Fruit fly (Drosophila melanogaster) whole organism, embryonic: ENCODE results near the gene CG4629.

Source experiments
- Antp ChIP-seq: fragments of 200-800 bp; sonication (Bioruptor generic); optimal IDR thresholded peaks from 3 replicates; lab custom pipeline; 2016; ENCODE audit warnings: missing biosample characterization, missing genetic modification characterization
- Bgb ChIP-seq: fragments of 200-800 bp; sonication (Bioruptor generic); IDR thresholded peaks from 2 replicates; pipeline ENCODE4 v1.3.6; 2022; ENCODE audit warnings: missing biosample characterization, missing genetic modification characterization; ENCODE audit not compliant: partially characterized antibody
- CG10654 ChIP-seq: fragments of 200-800 bp; sonication (Bioruptor generic); optimal IDR thresholded peaks from 2 replicates; lab custom pipeline; 2016; ENCODE audit warnings: missing biosample characterization, missing genetic modification characterization
- CG11247 ChIP-seq: fragments of 200-800 bp; sonication (Bioruptor generic); IDR thresholded peaks from 2 replicates; pipeline ENCODE4 v1.3.6; 2022; ENCODE audit warnings: missing biosample characterization, missing genetic modification characterization
- CG13624 ChIP-seq: fragments of 200-800 bp; sonication (Bioruptor generic); optimal IDR thresholded peaks from 2 replicates; lab custom pipeline; 2016; ENCODE audit warnings: missing biosample characterization, missing genetic modification characterization
- CG13775 ChIP-seq: fragments of 200-800 bp; sonication (Bioruptor generic); optimal IDR thresholded peaks from 3 replicates; lab custom pipeline; 2017; ENCODE audit warnings: missing biosample characterization, mild to moderate bottlenecking, missing genetic modification characterization
- CG14710 ChIP-seq: fragments of 200-800 bp; sonication (Bioruptor generic); optimal IDR thresholded peaks from 3 replicates; lab custom pipeline; 2019; ENCODE audit warnings: missing biosample characterization, mild to moderate bottlenecking, missing genetic modification characterization, moderate library complexity
- CG15479 ChIP-seq: fragments of 200-800 bp; sonication (Bioruptor generic); optimal IDR thresholded peaks from 3 replicates; lab custom pipeline; 2019; ENCODE audit warnings: missing biosample characterization, mild to moderate bottlenecking, missing genetic modification characterization, moderate library complexity
- CG15601 ChIP-seq: fragments of 200-800 bp; sonication (Bioruptor generic); optimal IDR thresholded peaks from 3 replicates; lab custom pipeline; 2019; ENCODE audit warnings: missing biosample characterization, mild to moderate bottlenecking, missing genetic modification characterization, moderate library complexity
- CG17328 ChIP-seq: fragments of 200-800 bp; sonication (Bioruptor generic); IDR thresholded peaks from 2 replicates; pipeline ENCODE4 v1.3.6; 2022; ENCODE audit warnings: missing biosample characterization, missing genetic modification characterization
- CG17359 ChIP-seq: fragments of 200-800 bp; sonication (Bioruptor generic); optimal IDR thresholded peaks from 3 replicates; lab custom pipeline; 2018; ENCODE audit warnings: missing biosample characterization, mild to moderate bottlenecking, missing genetic modification characterization, moderate library complexity
- CG17829 ChIP-seq: fragments of 200-800 bp; optimal IDR thresholded peaks from 2 replicates; lab custom pipeline; 2019; ENCODE audit warnings: missing biosample characterization, mild to moderate bottlenecking, missing genetic modification characterization, moderate library complexity
- CG2712 ChIP-seq: fragments of 200-800 bp; optimal IDR thresholded peaks from 3 replicates; lab custom pipeline; 2019; ENCODE audit warnings: missing biosample characterization, mild to moderate bottlenecking, missing genetic modification characterization, moderate library complexity
- CG3847 ChIP-seq: fragments of 200-800 bp; sonication (Bioruptor generic); IDR thresholded peaks from 2 replicates; pipeline ENCODE4 v1.3.6; 2022; ENCODE audit warnings: missing biosample characterization, missing genetic modification characterization
- CG4854 ChIP-seq: fragments of 200-800 bp; sonication (Bioruptor generic); optimal IDR thresholded peaks from 2 replicates; lab custom pipeline; 2016; ENCODE audit warnings: missing biosample characterization, missing genetic modification characterization, inconsistent platforms
- CG5245 ChIP-seq: fragments of 200-800 bp; sonication (Bioruptor generic); optimal IDR thresholded peaks from 3 replicates; lab custom pipeline; 2016; ENCODE audit warnings: missing biosample characterization, missing genetic modification characterization
- CG7357 ChIP-seq: fragments of 200-800 bp; sonication (Bioruptor generic); IDR thresholded peaks from 3 replicates; pipeline ENCODE4 v1.3.6; 2022; ENCODE audit warnings: missing biosample characterization, missing genetic modification characterization
- CG7372 ChIP-seq: fragments of 200-800 bp; sonication (Bioruptor generic); IDR thresholded peaks from 2 replicates; pipeline ENCODE4 v1.3.6; 2022; ENCODE audit warnings: missing biosample characterization, missing genetic modification characterization
- CG7556 ChIP-seq: fragments of 200-800 bp; sonication (Bioruptor generic); optimal IDR thresholded peaks from 2 replicates; lab custom pipeline; 2017; ENCODE audit warnings: missing biosample characterization, mild to moderate bottlenecking, missing genetic modification characterization
- CG7786 ChIP-seq: fragments of 200-800 bp; sonication (Bioruptor generic); optimal IDR thresholded peaks from 2 replicates; lab custom pipeline; 2016; ENCODE audit warnings: missing biosample characterization, missing genetic modification characterization
- CG8290 ChIP-seq, 3 experiments: fragments of 200-800 bp; sonication (Bioruptor generic); optimal IDR thresholded peaks; 2 replicates each; lab custom pipeline; 2016 to 2019; ENCODE audit warnings: missing biosample characterization in 3 of 3, missing genetic modification characterization in 3 of 3, mild to moderate bottlenecking in 2 of 3, moderate library complexity in 1 of 3
- CG8478 ChIP-seq: fragments of >200 bp; optimal IDR thresholded peaks from 2 replicates; lab custom pipeline; 2018
- CG9876 ChIP-seq: fragments of 200-800 bp; sonication (Bioruptor generic); optimal IDR thresholded peaks from 2 replicates; lab custom pipeline; 2016; ENCODE audit warnings: missing biosample characterization, missing genetic modification characterization
- CG9932 ChIP-seq: fragments of 200-800 bp; sonication (Bioruptor generic); IDR thresholded peaks from 2 replicates; pipeline ENCODE4 v1.3.6; 2022; ENCODE audit warnings: missing biosample characterization, missing genetic modification characterization
- Chrac-16 ChIP-seq: fragments of 200-800 bp; sonication (Bioruptor generic); optimal IDR thresholded peaks from 3 replicates; lab custom pipeline; 2016; ENCODE audit warnings: missing biosample characterization, missing genetic modification characterization
- Dfd ChIP-seq, 2 experiments: fragments of >200 bp; optimal IDR thresholded peaks; 2 replicates each; lab custom pipeline; 2017; ENCODE audit warnings: missing biosample characterization in 2 of 2, missing genetic modification characterization in 2 of 2
- Doc3 ChIP-seq: fragments of 200-800 bp; sonication (Bioruptor generic); IDR thresholded peaks from 3 replicates; pipeline ENCODE4 v1.3.6; 2022; ENCODE audit warnings: missing biosample characterization, missing genetic modification characterization; ENCODE audit not compliant: partially characterized antibody
- Dp ChIP-seq: fragments of 200-800 bp; sonication (Bioruptor generic); optimal IDR thresholded peaks from 2 replicates; lab custom pipeline; 2018; ENCODE audit warnings: missing biosample characterization, mild to moderate bottlenecking, missing genetic modification characterization, moderate library complexity
- Gug ChIP-seq: fragments of 200-800 bp; sonication (Bioruptor generic); IDR thresholded peaks from 4 replicates; pipeline ENCODE4 v1.3.6; 2022; ENCODE audit warnings: missing biosample characterization, missing genetic modification characterization
- H2.0 ChIP-seq: fragments of 200-800 bp; sonication (Bioruptor generic); IDR thresholded peaks from 2 replicates; pipeline ENCODE4 v1.3.6; 2022; ENCODE audit warnings: missing biosample characterization, missing genetic modification characterization
- HmgD ChIP-seq: fragments of 200-800 bp; sonication (Bioruptor generic); optimal IDR thresholded peaks from 3 replicates; lab custom pipeline; 2016; ENCODE audit warnings: missing biosample characterization, missing genetic modification characterization
- Mad ChIP-seq: fragments of 200-800 bp; sonication (Bioruptor generic); optimal IDR thresholded peaks from 2 replicates; lab custom pipeline; 2016; ENCODE audit warnings: missing biosample characterization, missing genetic modification characterization
- Med ChIP-seq: fragments of 200-800 bp; sonication (Bioruptor generic); peaks from one replicate; lab custom pipeline; 2016; ENCODE audit warnings: missing biosample characterization, missing genetic modification characterization, mild to moderate bottlenecking, inconsistent platforms, moderate library complexity
- Mrtf ChIP-seq: fragments of 200-800 bp; sonication (Bioruptor generic); IDR thresholded peaks from 3 replicates; pipeline ENCODE4 v1.3.6; 2022; ENCODE audit warnings: missing biosample characterization, missing genetic modification characterization
- Nf-YC ChIP-seq: fragments of 200-800 bp; optimal IDR thresholded peaks from 3 replicates; lab custom pipeline; 2019; ENCODE audit warnings: missing biosample characterization, mild to moderate bottlenecking, missing genetic modification characterization, moderate library complexity
- Side ChIP-seq: fragments of 200-800 bp; sonication (Bioruptor generic); optimal IDR thresholded peaks from 2 replicates; lab custom pipeline; 2016; ENCODE audit warnings: missing biosample characterization, missing genetic modification characterization
- Six4 ChIP-seq: fragments of 200-800 bp; sonication (Bioruptor generic); optimal IDR thresholded peaks from 2 replicates; lab custom pipeline; 2016; ENCODE audit warnings: missing biosample characterization, missing genetic modification characterization
- Sry-δ ChIP-seq: fragments of 200-800 bp; sonication (Bioruptor generic); optimal IDR thresholded peaks from 2 replicates; lab custom pipeline; 2016; ENCODE audit warnings: missing biosample characterization, missing genetic modification characterization
- az2 ChIP-seq: fragments of 200-800 bp; sonication (Bioruptor generic); optimal IDR thresholded peaks from 3 replicates; lab custom pipeline; 2016; ENCODE audit warnings: missing biosample characterization, missing genetic modification characterization
- exex ChIP-seq: fragments of 200-800 bp; sonication (Bioruptor generic); optimal IDR thresholded peaks from 4 replicates; lab custom pipeline; 2018; ENCODE audit warnings: missing biosample characterization, mild to moderate bottlenecking, missing genetic modification characterization, moderate library complexity
- gcm ChIP-seq: fragments of 200-800 bp; sonication (Bioruptor generic); optimal IDR thresholded peaks from 2 replicates; lab custom pipeline; 2019; ENCODE audit warnings: missing biosample characterization, mild to moderate bottlenecking, missing genetic modification characterization, moderate library complexity
- hbn ChIP-seq: fragments of 200-800 bp; sonication (Bioruptor generic); IDR thresholded peaks from 2 replicates; pipeline ENCODE4 v1.3.6; 2022; ENCODE audit warnings: missing biosample characterization, missing genetic modification characterization; ENCODE audit not compliant: partially characterized antibody
- pho ChIP-seq: fragments of 200-800 bp; sonication (Bioruptor generic); optimal IDR thresholded peaks from 2 replicates; lab custom pipeline; 2016; ENCODE audit warnings: missing biosample characterization, missing genetic modification characterization
- ranshi ChIP-seq: fragments of 200-800 bp; sonication (Bioruptor generic); IDR thresholded peaks from 2 replicates; pipeline ENCODE4 v1.3.6; 2022; ENCODE audit warnings: missing biosample characterization, missing genetic modification characterization
- row ChIP-seq: fragments of 200-800 bp; sonication (Bioruptor generic); IDR thresholded peaks from 3 replicates; pipeline ENCODE4 v1.3.6; 2022; ENCODE audit warnings: missing biosample characterization, missing genetic modification characterization
- salm ChIP-seq: fragments of 200-800 bp; sonication (Bioruptor generic); optimal IDR thresholded peaks from 2 replicates; lab custom pipeline; 2018; ENCODE audit warnings: missing biosample characterization, mild to moderate bottlenecking, missing genetic modification characterization
- sens ChIP-seq: fragments of 200-800 bp; sonication (Bioruptor generic); peaks from one replicate; lab custom pipeline; 2016; ENCODE audit warnings: missing biosample characterization, missing genetic modification characterization
- tap ChIP-seq: fragments of 200-800 bp; optimal IDR thresholded peaks from 3 replicates; lab custom pipeline; 2019; ENCODE audit warnings: missing biosample characterization, mild to moderate bottlenecking, missing genetic modification characterization, moderate library complexity
- tgo ChIP-seq: fragments of 200-800 bp; sonication (Bioruptor generic); IDR thresholded peaks from 3 replicates; pipeline ENCODE4 v1.3.6; 2022; ENCODE audit warnings: missing biosample characterization, missing genetic modification characterization
- trem ChIP-seq: fragments of 200-800 bp; optimal IDR thresholded peaks from 3 replicates; lab custom pipeline; 2019; ENCODE audit warnings: missing biosample characterization, mild to moderate bottlenecking, missing genetic modification characterization, moderate library complexity
- vfl ChIP-seq: fragments of 200-800 bp; sonication (Bioruptor generic); optimal IDR thresholded peaks from 2 replicates; lab custom pipeline; 2016; ENCODE audit warnings: missing biosample characterization, missing genetic modification characterization

Gene CG4629

DNA sequence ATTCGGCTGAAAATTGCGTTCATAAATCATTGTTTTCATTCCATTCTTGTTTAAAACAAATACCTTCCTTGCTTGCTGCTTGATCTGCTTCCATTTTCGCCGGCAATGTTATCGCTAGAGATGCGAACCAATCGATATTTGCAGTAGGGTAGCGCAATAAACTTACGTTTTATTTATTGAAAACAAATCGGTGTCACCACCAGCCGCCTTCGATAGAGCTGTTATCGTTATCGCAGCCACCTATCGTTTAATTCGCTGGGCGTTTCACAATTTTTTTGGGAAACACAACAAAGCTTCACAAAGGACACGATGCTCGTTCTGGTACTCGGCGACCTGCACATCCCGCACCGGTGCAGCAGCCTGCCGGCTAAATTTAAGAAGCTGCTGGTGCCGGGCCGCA lies 48.2 kb upstream of the CG4629 start, which contains the start of the genes Tfb4 and Vps29 (continued):
- TF ChIP-seq Dp (GFP tag; lab: Kevin White, UChicago) (peak; percentile 65), gcm (GFP tag; lab: Kevin White, UChicago) (peak; percentile 21), tgo (GFP tag; lab: Robert Waterston, UW) (0 out of 3 replicates have a peak, but pooled peaks have one; percentile 14), CG14710 (tag; lab: Kevin White, UChicago) (peak; percentile 52), ranshi (peak; percentile 38; the same call in 1 of the 2 replicates), Med (GFP tag; lab: Kevin White, UChicago) (peak; percentile 97), CG3847 (0 out of 2 replicates have a peak, but pooled peaks have one; percentile 47), CG11247 (GFP tag; lab: Robert Waterston, UW) (0 out of 2 replicates have a peak, but pooled peaks have one; percentile 17), CG2712 (tag; lab: Kevin White, UChicago) (peak; percentile 49), Chrac-16 (peak; percentile 49), Mrtf (GFP tag; lab: Robert Waterston, UW) (0 out of 3 replicates have a peak, but pooled peaks have one; percentile 21), Gug (GFP tag; lab: Robert Waterston, UW) (peak; percentile 60; the same call in 1 of the 4 replicates), exex (tag; lab: Kevin White, UChicago) (no peak), sens (GFP tag; lab: Kevin White, UChicago) (peak; percentile 35), H2.0 (peak; percentile 46; the same call in 1 of the 2 replicates), HmgD (GFP tag; lab: Kevin White, UChicago) (peak; percentile 59), CG17829 (tag; lab: Kevin White, UChicago) (peak; percentile 60), CG5245 (GFP tag; lab: Kevin White, UChicago) (peak; percentile 5), Dfd (GFP tag; optimal IDR thresholded peaks at IDR 0.05; lab: Kevin White, UChicago) (no peak), salm (tag; lab: Kevin White, UChicago) (no peak), CG15601 (tag; lab: Kevin White, UChicago) (peak; percentile 11), CG7786 (GFP tag; lab: Kevin White, UChicago) (peak; percentile 56), Nf-YC (tag; lab: Kevin White, UChicago) (no peak), pho (GFP tag; lab: Kevin White, UChicago) (peak; percentile 20), Mad (GFP tag; lab: Kevin White, UChicago) (no peak), CG7556 (GFP tag; lab: Kevin White, UChicago) (no peak), trem (tag; lab: Kevin White, UChicago) (peak; percentile 61), CG13775 (GFP tag; lab: Kevin White, UChicago) (peak; percentile 9), tap (tag; lab: Kevin White, UChicago) (no peak), CG8290 (GFP tag; optimal IDR thresholded peaks at IDR 0.05; lab: Kevin White, UChicago) (no peak), CG8290 (tag; optimal IDR thresholded peaks at IDR 0.05; lab: Kevin White, UChicago) (no peak), Sry-δ (GFP tag; lab: Kevin White, UChicago) (peak; percentile 94), CG10654 (peak; percentile 21), Antp (GFP tag; lab: Kevin White, UChicago) (peak; percentile 63), CG7372 (GFP tag; lab: Robert Waterston, UW) (no peak; the same call in 1 of the 2 replicates), CG9932 (peak; percentile 87), hbn (GFP tag; lab: Robert Waterston, UW) (peak; percentile 89), CG17359 (tag; lab: Kevin White, UChicago) (no peak), vfl (GFP tag; lab: Kevin White, UChicago) (peak; percentile 52), az2 (peak; percentile 26), row (peak; percentile 65), CG15479 (GFP tag; lab: Kevin White, UChicago) (no peak), CG8478 (no peak), Side (GFP tag; lab: Kevin White, UChicago) (peak; percentile 63), Doc3 (GFP tag; lab: Robert Waterston, UW) (peak; percentile 81), Bgb (GFP tag; lab: Robert Waterston, UW) (peak; percentile 94), CG7357 (GFP tag; lab: Robert Waterston, UW) (no peak), CG13624 (GFP tag; lab: Kevin White, UChicago) (peak; percentile 63), CG9876 (GFP tag; lab: Kevin White, UChicago) (no peak), CG4854 (GFP tag; lab: Kevin White, UChicago) (peak; percentile 21), CG17328 (GFP tag; lab: Robert Waterston, UW) (peak; percentile 33; the same call in 1 of the 2 replicates), Six4 (GFP tag; lab: Kevin White, UChicago) (peak; percentile 26)
